Fruit fly (Drosophila melanogaster): Measurements from ENCODE around the gene fig.

- TF ChIP-seq Abd-B (GFP tag; optimal IDR thresholded peaks at IDR 0.05) (no peak), br (GFP tag; optimal IDR thresholded peaks at IDR 0.05) (peak; percentile 54), ey (GFP tag; optimal IDR thresholded peaks at IDR 0.05) (no peak), pan (optimal IDR thresholded peaks at IDR 0.05) (no peak), psq (GFP tag; optimal IDR thresholded peaks at IDR 0.05) (peak; percentile 36), usp (GFP tag; optimal IDR thresholded peaks at IDR 0.05) (no peak), h (GFP tag; optimal IDR thresholded peaks at IDR 0.05) (peak; percentile 16), tai (GFP tag; optimal IDR thresholded peaks at IDR 0.05) (no peak), rgr (GFP tag; optimal IDR thresholded peaks at IDR 0.05) (peak; percentile 38)
Measured at dm6 chr3R:29787891-29788549, 7.8 kb upstream of the fig start.

All from whole organism, wandering third instar larva.